Fruit fly (Drosophila melanogaster) whole organism, embryonic: ENCODE results near the gene GC.
A peak's percentile ranks its signal among the peaks of the same experiment; 100 is the strongest.

Experiments
- Atf3 ChIP-seq: fragments of 200-800 bp; sonication (Bioruptor generic); optimal IDR thresholded peaks from 3 replicates; lab custom pipeline; 2016; ENCODE audit warnings: missing biosample characterization, missing genetic modification characterization
- BEAF-32 ChIP-seq: fragments of 200-800 bp; sonication (Bioruptor generic); optimal IDR thresholded peaks from 3 replicates; lab custom pipeline; 2017; ENCODE audit warnings: missing biosample characterization, missing genetic modification characterization, mild to moderate bottlenecking, moderate library complexity, missing genetic modification reagents
- CG10267 ChIP-seq: fragments of 200-800 bp; sonication (Bioruptor generic); optimal IDR thresholded peaks from 2 replicates; lab custom pipeline; 2018; ENCODE audit warnings: missing biosample characterization, mild to moderate bottlenecking, missing genetic modification characterization, moderate library complexity
- CG11560 ChIP-seq: fragments of 200-800 bp; sonication (Bioruptor generic); IDR thresholded peaks from 3 replicates; pipeline ENCODE4 v1.3.6; 2022; ENCODE audit warnings: missing biosample characterization, missing genetic modification characterization
- CG12104 ChIP-seq: fragments of 200-800 bp; sonication (Bioruptor generic); optimal IDR thresholded peaks from 3 replicates; lab custom pipeline; 2016; ENCODE audit warnings: missing biosample characterization, missing genetic modification characterization
- CG14050 ChIP-seq: fragments of 200-800 bp; sonication (Bioruptor generic); IDR thresholded peaks from 3 replicates; pipeline ENCODE4 v1.3.6; 2022; ENCODE audit warnings: missing biosample characterization, missing genetic modification characterization
- CG14710 ChIP-seq: fragments of 200-800 bp; sonication (Bioruptor generic); optimal IDR thresholded peaks from 3 replicates; lab custom pipeline; 2019; ENCODE audit warnings: missing biosample characterization, mild to moderate bottlenecking, missing genetic modification characterization, moderate library complexity
- CG1647 ChIP-seq: fragments of 200-800 bp; sonication (Bioruptor generic); optimal IDR thresholded peaks from 3 replicates; lab custom pipeline; 2016; ENCODE audit warnings: missing biosample characterization, missing genetic modification characterization
- CG17361 ChIP-seq: fragments of 200-800 bp; sonication (Bioruptor generic); IDR thresholded peaks from 3 replicates; pipeline ENCODE4 v1.3.6; 2022; ENCODE audit warnings: missing biosample characterization, missing genetic modification characterization
- CG4617 ChIP-seq: fragments of 200-800 bp; sonication (Bioruptor generic); optimal IDR thresholded peaks from 3 replicates; lab custom pipeline; 2016; ENCODE audit warnings: missing biosample characterization, missing genetic modification characterization, borderline replicate concordance
- CG7271 ChIP-seq: fragments of 200-800 bp; sonication (Bioruptor generic); optimal IDR thresholded peaks from 2 replicates; lab custom pipeline; 2018; ENCODE audit warnings: missing biosample characterization, mild to moderate bottlenecking, missing genetic modification characterization, moderate library complexity
- CG9437 ChIP-seq: fragments of 200-800 bp; sonication (Bioruptor generic); optimal IDR thresholded peaks from 2 replicates; lab custom pipeline; 2018; ENCODE audit warnings: missing biosample characterization, mild to moderate bottlenecking, missing genetic modification characterization
- CG9876 ChIP-seq: fragments of 200-800 bp; sonication (Bioruptor generic); optimal IDR thresholded peaks from 2 replicates; lab custom pipeline; 2016; ENCODE audit warnings: missing biosample characterization, missing genetic modification characterization
- Doc2 ChIP-seq: fragments of 200-800 bp; sonication (Bioruptor generic); IDR thresholded peaks from 2 replicates; pipeline ENCODE4 v1.3.6; 2022; ENCODE audit warnings: missing biosample characterization, missing genetic modification characterization
- E2f1 ChIP-seq: fragments of 200-800 bp; sonication (Bioruptor generic); IDR thresholded peaks from 2 replicates; pipeline ENCODE4 v1.3.6; 2022; ENCODE audit warnings: missing biosample characterization, missing genetic modification characterization
- E2f2 ChIP-seq: fragments of 200-800 bp; sonication (Bioruptor generic); IDR thresholded peaks from 2 replicates; pipeline ENCODE4 v1.3.6; 2022; ENCODE audit warnings: missing biosample characterization, missing genetic modification characterization
- Elba2 ChIP-seq: fragments of 200-800 bp; sonication (Bioruptor generic); optimal IDR thresholded peaks from 3 replicates; lab custom pipeline; 2016; ENCODE audit warnings: missing biosample characterization, missing genetic modification characterization
- Ets97D ChIP-seq: fragments of 200-800 bp; sonication (Bioruptor generic); optimal IDR thresholded peaks from 3 replicates; lab custom pipeline; 2016; ENCODE audit warnings: missing biosample characterization, missing genetic modification characterization
- Hr51 ChIP-seq, 2 experiments: fragments of 200-800 bp; sonication (Bioruptor generic); optimal IDR thresholded peaks; 2 replicates in 1 of 2; 3 replicates in 1 of 2; lab custom pipeline; 2016 to 2018; ENCODE audit warnings: missing biosample characterization in 2 of 2, missing genetic modification characterization in 2 of 2, mild to moderate bottlenecking in 1 of 2, moderate library complexity in 1 of 2
- Hsf ChIP-seq: fragments of 200-800 bp; sonication (Bioruptor generic); optimal IDR thresholded peaks from 3 replicates; lab custom pipeline; 2016; ENCODE audit warnings: missing biosample characterization, missing genetic modification characterization
- Lhr ChIP-seq: fragments of 200-800 bp; sonication (Bioruptor generic); optimal IDR thresholded peaks from 3 replicates; lab custom pipeline; 2017; ENCODE audit warnings: mild to moderate bottlenecking, missing biosample characterization, missing genetic modification reagents, missing genetic modification characterization
- Med ChIP-seq: fragments of 200-800 bp; sonication (Bioruptor generic); peaks from one replicate; lab custom pipeline; 2016; ENCODE audit warnings: missing biosample characterization, missing genetic modification characterization, mild to moderate bottlenecking, inconsistent platforms, moderate library complexity
- Meics ChIP-seq: fragments of 200-800 bp; sonication (Bioruptor generic); optimal IDR thresholded peaks from 2 replicates; lab custom pipeline; 2017; ENCODE audit warnings: missing biosample characterization, mild to moderate bottlenecking, missing genetic modification characterization
- NC2β ChIP-seq: fragments of 200-800 bp; sonication (Bioruptor generic); optimal IDR thresholded peaks from 2 replicates; lab custom pipeline; 2016; ENCODE audit warnings: missing biosample characterization, missing genetic modification characterization
- Opbp ChIP-seq: fragments of 200-800 bp; sonication (Bioruptor generic); IDR thresholded peaks from 3 replicates; pipeline ENCODE4 v1.3.6; 2022; ENCODE audit warnings: missing biosample characterization, missing genetic modification characterization; ENCODE audit not compliant: partially characterized antibody
- PHDP ChIP-seq: fragments of 200-800 bp; sonication (Bioruptor generic); optimal IDR thresholded peaks from 3 replicates; lab custom pipeline; 2018; ENCODE audit warnings: missing biosample characterization, mild to moderate bottlenecking, missing genetic modification characterization, moderate library complexity
- Rx ChIP-seq: fragments of 200-800 bp; sonication (Bioruptor generic); IDR thresholded peaks from 2 replicates; pipeline ENCODE4 v1.3.6; 2022; ENCODE audit warnings: missing biosample characterization, missing genetic modification characterization
- Side ChIP-seq: fragments of 200-800 bp; sonication (Bioruptor generic); optimal IDR thresholded peaks from 2 replicates; lab custom pipeline; 2016; ENCODE audit warnings: missing biosample characterization, missing genetic modification characterization
- Sin3A ChIP-seq: fragments of >200 bp; optimal IDR thresholded peaks from 2 replicates; lab custom pipeline; 2018
- Taf1 ChIP-seq: fragments of 200-800 bp; sonication (Bioruptor generic); IDR thresholded peaks from 2 replicates; pipeline ENCODE4 v1.3.6; 2022; ENCODE audit warnings: missing biosample characterization, missing genetic modification characterization
- Vsx1 ChIP-seq: fragments of 200-800 bp; sonication (Bioruptor generic); optimal IDR thresholded peaks from 2 replicates; lab custom pipeline; 2017; ENCODE audit warnings: missing biosample characterization, mild to moderate bottlenecking, missing genetic modification characterization, missing genetic modification reagents
- Xrp1 ChIP-seq: fragments of 200-800 bp; sonication (Bioruptor generic); IDR thresholded peaks from 2 replicates; pipeline ENCODE4 v1.3.6; 2022; ENCODE audit warnings: missing biosample characterization, missing genetic modification characterization
- YL-1 ChIP-seq: fragments of 200-800 bp; sonication (Bioruptor generic); optimal IDR thresholded peaks from 3 replicates; lab custom pipeline; 2017; ENCODE audit warnings: missing biosample characterization, mild to moderate bottlenecking, missing genetic modification characterization
- ac ChIP-seq: fragments of 200-800 bp; sonication (Bioruptor generic); optimal IDR thresholded peaks from 3 replicates; lab custom pipeline; 2017; ENCODE audit warnings: missing biosample characterization, mild to moderate bottlenecking, missing genetic modification characterization
- al ChIP-seq: fragments of 200-800 bp; sonication (Bioruptor generic); IDR thresholded peaks from 2 replicates; pipeline ENCODE4 v1.3.6; 2022; ENCODE audit warnings: missing biosample characterization, missing genetic modification characterization
- crc ChIP-seq: fragments of 200-800 bp; sonication (Bioruptor generic); optimal IDR thresholded peaks from 2 replicates; lab custom pipeline; 2016; ENCODE audit warnings: missing biosample characterization, missing genetic modification characterization
- danr ChIP-seq: fragments of 200-800 bp; sonication (Bioruptor generic); IDR thresholded peaks from 2 replicates; pipeline ENCODE4 v1.3.6; 2022; ENCODE audit warnings: missing biosample characterization, missing genetic modification characterization
- gsb-n ChIP-seq: fragments of 200-800 bp; sonication (Bioruptor generic); optimal IDR thresholded peaks from 3 replicates; lab custom pipeline; 2018; ENCODE audit warnings: missing biosample characterization, mild to moderate bottlenecking, missing genetic modification characterization
- hkb ChIP-seq, 2 experiments: fragments of 200-800 bp in 1 of 2; fragments of >200 bp in 1 of 2; sonication (Bioruptor generic) in 1 of 2; IDR thresholded peaks in 1 of 2; optimal IDR thresholded peaks in 1 of 2; 2 replicates each; pipeline versions ENCODE4 v1.3.6 to Lab custom; 2017 to 2022; ENCODE audit warnings: missing biosample characterization in 1 of 2, missing genetic modification characterization in 1 of 2
- hth ChIP-seq: fragments of >200 bp; optimal IDR thresholded peaks from 2 replicates; lab custom pipeline; 2017; ENCODE audit warnings: inconsistent platforms
- ind ChIP-seq: fragments of 200-800 bp; sonication (Bioruptor generic); optimal IDR thresholded peaks from 3 replicates; lab custom pipeline; 2016; ENCODE audit warnings: missing biosample characterization, missing genetic modification characterization
- knrl ChIP-seq: fragments of 200-800 bp; sonication (Bioruptor generic); IDR thresholded peaks from 3 replicates; pipeline ENCODE4 v1.3.6; 2022; ENCODE audit warnings: missing biosample characterization, missing genetic modification characterization; ENCODE audit not compliant: partially characterized antibody
- maf-S ChIP-seq: fragments of 200-800 bp; sonication (Bioruptor generic); optimal IDR thresholded peaks from 2 replicates; lab custom pipeline; 2016; ENCODE audit warnings: missing biosample characterization, missing genetic modification characterization
- nmo ChIP-seq: fragments of 200-800 bp; sonication (Bioruptor generic); optimal IDR thresholded peaks from 2 replicates; lab custom pipeline; 2018; ENCODE audit warnings: missing biosample characterization, mild to moderate bottlenecking, missing genetic modification characterization, moderate library complexity
- otp ChIP-seq: fragments of 200-800 bp; sonication (Bioruptor generic); IDR thresholded peaks from 3 replicates; pipeline ENCODE4, ENCODE4 v1.3.6; 2022; ENCODE audit warnings: missing biosample characterization, missing genetic modification characterization
- prd ChIP-seq, 3 experiments: fragments of >200 bp in 2 of 3; fragments of 200-800 bp in 1 of 3; sonication (Bioruptor generic) in 1 of 3; optimal IDR thresholded peaks in 2 of 3; IDR thresholded peaks in 1 of 3; 2 replicates in 2 of 3; 3 replicates in 1 of 3; pipeline versions ENCODE4 v1.3.6 to Lab custom; 2017 to 2022; ENCODE audit warnings: missing biosample characterization in 1 of 3, missing genetic modification characterization in 1 of 3
- sna ChIP-seq: fragments of 200-800 bp; sonication (Bioruptor generic); IDR thresholded peaks from 2 replicates; pipeline ENCODE4 v1.3.6; 2022; ENCODE audit warnings: missing biosample characterization, missing genetic modification characterization; ENCODE audit not compliant: partially characterized antibody
- toy ChIP-seq: fragments of 200-800 bp; sonication (Bioruptor generic); IDR thresholded peaks from 2 replicates; pipeline ENCODE4 v1.3.6; 2022; ENCODE audit warnings: missing biosample characterization, missing genetic modification characterization
- ttk ChIP-seq: fragments of 200-800 bp; sonication (Bioruptor generic); IDR thresholded peaks from 2 replicates; pipeline ENCODE4 v2.1.2; 2022; ENCODE audit warnings: missing biosample characterization, missing genetic modification characterization
- twi ChIP-seq: fragments of 200-800 bp; optimal IDR thresholded peaks from 2 replicates; lab custom pipeline; 2019; ENCODE audit warnings: missing biosample characterization, mild to moderate bottlenecking, missing genetic modification characterization, moderate library complexity
- unpg ChIP-seq: fragments of 200-800 bp; sonication (Bioruptor generic); optimal IDR thresholded peaks from 3 replicates; lab custom pipeline; 2018; ENCODE audit warnings: missing biosample characterization, mild to moderate bottlenecking, missing genetic modification characterization, moderate library complexity

Gene GC

dm6 chr3L:1664876-1665275 is 35.8 kb upstream of the GC start, which contains the start of the genes Srrm234 and CG7974 (continued):
- TF ChIP-seq ac (GFP tag; lab: Kevin White, UChicago) (no peak), gsb-n (tag; lab: Kevin White, UChicago) (no peak), Opbp (GFP tag; lab: Robert Waterston, UW) (peak; percentile 51; the same call in 1 of the 3 replicates), Hr51 (GFP tag; optimal IDR thresholded peaks at IDR 0.05; lab: Kevin White, UChicago) (no peak), Side (GFP tag; lab: Kevin White, UChicago) (no peak), hth (lab: Kevin White, UChicago) (no peak), NC2β (peak; percentile 14), crc (GFP tag; lab: Kevin White, UChicago) (no peak), danr (no peak), Lhr (GFP tag; lab: Kevin White, UChicago) (peak; percentile 5), ttk (GFP tag; lab: Robert Waterston, UW) (no peak), Elba2 (peak; percentile 94), nmo (GFP tag; lab: Kevin White, UChicago) (peak; percentile 10), hkb (optimal IDR thresholded peaks at IDR 0.05; lab: Kevin White, UChicago) (no peak), hkb (GFP tag; IDR thresholded peaks at IDR 0.05; lab: Robert Waterston, UW) (0 out of 2 replicates have a peak, but pooled peaks have one; percentile 25), CG12104 (no peak), CG7271 (tag; lab: Kevin White, UChicago) (no peak), Doc2 (GFP tag; lab: Robert Waterston, UW) (no peak), ind (GFP tag; lab: Kevin White, UChicago) (no peak), al (GFP tag; lab: Robert Waterston, UW) (no peak), Vsx1 (no peak), Ets97D (GFP tag; lab: Kevin White, UChicago) (peak; percentile 58), CG9876 (GFP tag; lab: Kevin White, UChicago) (no peak), maf-S (GFP tag; lab: Kevin White, UChicago) (no peak), prd (optimal IDR thresholded peaks at IDR 0.05; lab: Kevin White, UChicago) (no peak), prd (GFP tag; IDR thresholded peaks at IDR 0.05; lab: Robert Waterston, UW) (no peak), Rx (GFP tag; lab: Robert Waterston, UW) (no peak), Med (peak; percentile 78), BEAF-32 (GFP tag; lab: Kevin White, UChicago) (peak; percentile 18), sna (GFP tag; lab: Robert Waterston, UW) (peak; percentile 39; the same call in 1 of the 2 replicates), Hsf (GFP tag; lab: Kevin White, UChicago) (no peak), PHDP (tag; lab: Kevin White, UChicago) (no peak), CG4617 (GFP tag; lab: Kevin White, UChicago) (peak; percentile 78), CG10267 (tag; lab: Kevin White, UChicago) (peak; percentile 37), unpg (no peak), CG9437 (peak; percentile 83), otp (GFP tag; lab: Robert Waterston, UW) (no peak), CG17361 (GFP tag; lab: Robert Waterston, UW) (no peak), Taf1 (GFP tag; lab: Robert Waterston, UW) (no peak), E2f1 (GFP tag; lab: Robert Waterston, UW) (no peak), knrl (GFP tag; lab: Robert Waterston, UW) (0 out of 3 replicates have a peak, but pooled peaks have one; percentile 11), CG14050 (GFP tag; lab: Robert Waterston, UW) (no peak), E2f2 (GFP tag; lab: Robert Waterston, UW) (peak; percentile 55), Sin3A (peak; percentile 50), Atf3 (GFP tag; lab: Kevin White, UChicago) (no peak), Meics (GFP tag; lab: Kevin White, UChicago) (no peak), Xrp1 (GFP tag; lab: Robert Waterston, UW) (no peak), toy (GFP tag; lab: Robert Waterston, UW) (no peak), YL-1 (peak; percentile 66), CG14710 (tag; lab: Kevin White, UChicago) (peak; percentile 49), CG11560 (tag; lab: Robert Waterston, UW) (no peak), CG1647 (GFP tag; lab: Kevin White, UChicago) (no peak), twi (tag; lab: Kevin White, UChicago) (no peak)
